Fruit fly (Drosophila melanogaster) whole organism, prepupa: ENCODE results near the gene Vha16-2.
A peak's percentile ranks its signal among the peaks of the same experiment; 100 is the strongest.

Experiments
- CG10631 ChIP-seq: fragments of 200-800 bp; sonication (Bioruptor generic); optimal IDR thresholded peaks from 2 replicates; lab custom pipeline; 2016; ENCODE audit warnings: missing biosample characterization, missing genetic modification characterization
- CG10669 ChIP-seq: fragments of 200-800 bp; sonication (Bioruptor generic); optimal IDR thresholded peaks from 3 replicates; lab custom pipeline; 2018; ENCODE audit warnings: missing biosample characterization, mild to moderate bottlenecking, missing genetic modification characterization, moderate library complexity
- CG11294 ChIP-seq: fragments of 200-800 bp; sonication (Bioruptor generic); IDR thresholded peaks from 2 replicates; pipeline ENCODE4 v1.3.6; 2022; ENCODE audit warnings: missing biosample characterization, missing genetic modification characterization
- CG11762 ChIP-seq: fragments of 200-800 bp; sonication (Bioruptor generic); optimal IDR thresholded peaks from 3 replicates; lab custom pipeline; 2016; ENCODE audit warnings: missing biosample characterization, missing genetic modification characterization; ENCODE audit not compliant: insufficient read depth
- CG11902 ChIP-seq: fragments of 200-800 bp; sonication (Bioruptor generic); optimal IDR thresholded peaks from 3 replicates; lab custom pipeline; 2016; ENCODE audit warnings: missing biosample characterization, missing genetic modification characterization
- CG1621 ChIP-seq: fragments of 200-800 bp; sonication (Bioruptor generic); optimal IDR thresholded peaks from 3 replicates; lab custom pipeline; 2018; ENCODE audit warnings: missing biosample characterization, mild to moderate bottlenecking, missing genetic modification characterization
- CG16779 ChIP-seq: fragments of 200-800 bp; sonication (Bioruptor generic); optimal IDR thresholded peaks from 3 replicates; lab custom pipeline; 2017; ENCODE audit warnings: missing biosample characterization, mild to moderate bottlenecking, missing genetic modification characterization
- CG3032 ChIP-seq: fragments of 200-800 bp; optimal IDR thresholded peaks from 2 replicates; lab custom pipeline; 2019; ENCODE audit warnings: missing biosample characterization, mild to moderate bottlenecking, missing genetic modification characterization, moderate library complexity
- CG32006 ChIP-seq: fragments of 200-800 bp; sonication (Bioruptor generic); optimal IDR thresholded peaks from 3 replicates; lab custom pipeline; 2017; ENCODE audit warnings: missing biosample characterization, mild to moderate bottlenecking, missing genetic modification characterization
- CG34406 ChIP-seq: fragments of 200-800 bp; sonication (Bioruptor generic); optimal IDR thresholded peaks from 3 replicates; lab custom pipeline; 2016; ENCODE audit warnings: missing biosample characterization, missing genetic modification characterization
- CG3919 ChIP-seq: fragments of 200-800 bp; sonication (Bioruptor generic); optimal IDR thresholded peaks from 3 replicates; lab custom pipeline; 2016; ENCODE audit warnings: missing biosample characterization, missing genetic modification characterization
- CG4318 ChIP-seq: fragments of 200-800 bp; sonication (Bioruptor generic); optimal IDR thresholded peaks from 3 replicates; lab custom pipeline; 2017; ENCODE audit warnings: missing biosample characterization, mild to moderate bottlenecking, missing genetic modification characterization
- CG6163 ChIP-seq: fragments of 200-800 bp; sonication (Bioruptor generic); IDR thresholded peaks from 3 replicates; pipeline ENCODE4 v1.3.6; 2022; ENCODE audit warnings: missing biosample characterization, missing genetic modification characterization
- CG6792 ChIP-seq: fragments of 200-800 bp; sonication (Bioruptor generic); optimal IDR thresholded peaks from 3 replicates; lab custom pipeline; 2016; ENCODE audit warnings: missing biosample characterization, missing genetic modification characterization
- CG6808 ChIP-seq: fragments of 200-800 bp; sonication (Bioruptor generic); optimal IDR thresholded peaks from 3 replicates; lab custom pipeline; 2017; ENCODE audit warnings: missing biosample characterization, missing genetic modification characterization, mild to moderate bottlenecking, moderate library complexity, missing genetic modification reagents
- CG8119 ChIP-seq: fragments of 200-800 bp; sonication (Bioruptor generic); IDR thresholded peaks from 3 replicates; pipeline ENCODE4 v1.3.6; 2022; ENCODE audit warnings: missing biosample characterization, missing genetic modification characterization
- CG8632 ChIP-seq: fragments of 200-800 bp; sonication (Bioruptor generic); optimal IDR thresholded peaks from 3 replicates; lab custom pipeline; 2016; ENCODE audit warnings: missing biosample characterization, missing genetic modification characterization
- Eip75B ChIP-seq: fragments of 200-800 bp; sonication (Bioruptor generic); optimal IDR thresholded peaks from 3 replicates; lab custom pipeline; 2016; ENCODE audit warnings: missing biosample characterization, missing genetic modification characterization
- Eip78C ChIP-seq: fragments of 200-800 bp; sonication (Bioruptor generic); peaks from one replicate; lab custom pipeline; 2016; ENCODE audit warnings: missing biosample characterization, missing genetic modification characterization
- Ets21C ChIP-seq: fragments of 200-800 bp; sonication (Bioruptor generic); optimal IDR thresholded peaks from 3 replicates; lab custom pipeline; 2016; ENCODE audit warnings: missing biosample characterization, missing genetic modification characterization
- Gug ChIP-seq: fragments of 200-800 bp; sonication (Bioruptor generic); IDR thresholded peaks from 2 replicates; pipeline ENCODE4 v1.3.6; 2022; ENCODE audit warnings: missing biosample characterization, missing genetic modification characterization
- Hr39 ChIP-seq: fragments of 200-800 bp; sonication (Bioruptor generic); optimal IDR thresholded peaks from 2 replicates; lab custom pipeline; 2016; ENCODE audit warnings: missing biosample characterization, missing genetic modification characterization
- Lpt ChIP-seq: fragments of 200-800 bp; sonication (Bioruptor generic); optimal IDR thresholded peaks from 3 replicates; lab custom pipeline; 2016; ENCODE audit warnings: missing biosample characterization, missing genetic modification characterization
- Met ChIP-seq: fragments of 200-800 bp; sonication (Bioruptor generic); optimal IDR thresholded peaks from 3 replicates; lab custom pipeline; 2016; ENCODE audit warnings: missing biosample characterization, missing genetic modification characterization
- OdsH ChIP-seq: fragments of 200-800 bp; sonication (Bioruptor generic); optimal IDR thresholded peaks from 3 replicates; lab custom pipeline; 2016; ENCODE audit warnings: missing biosample characterization, missing genetic modification characterization
- Smox ChIP-seq: fragments of 200-800 bp; sonication (Bioruptor generic); optimal IDR thresholded peaks from 3 replicates; lab custom pipeline; 2016; ENCODE audit warnings: missing biosample characterization, missing genetic modification characterization
- Sox102F ChIP-seq: fragments of 200-800 bp; sonication (Bioruptor generic); optimal IDR thresholded peaks from 2 replicates; lab custom pipeline; 2016; ENCODE audit warnings: missing biosample characterization, mild to moderate bottlenecking, missing genetic modification characterization
- Sox14 ChIP-seq: fragments of 200-800 bp; sonication (Bioruptor generic); optimal IDR thresholded peaks from 3 replicates; lab custom pipeline; 2016; ENCODE audit warnings: missing biosample characterization, missing genetic modification characterization
- Sox15 ChIP-seq: fragments of 200-800 bp; sonication (Bioruptor generic); optimal IDR thresholded peaks from 3 replicates; lab custom pipeline; 2016; ENCODE audit warnings: missing biosample characterization, missing genetic modification characterization
- dac ChIP-seq: fragments of 200-800 bp; sonication (Bioruptor generic); optimal IDR thresholded peaks from 2 replicates; lab custom pipeline; 2017; ENCODE audit warnings: missing biosample characterization, mild to moderate bottlenecking, missing genetic modification characterization
- dsx ChIP-seq: fragments of 200-800 bp; optimal IDR thresholded peaks from 3 replicates; lab custom pipeline; 2019; ENCODE audit warnings: missing biosample characterization, mild to moderate bottlenecking, missing genetic modification characterization, moderate library complexity; ENCODE audit not compliant: poor library complexity, severe bottlenecking
- eg ChIP-seq: fragments of 200-800 bp; sonication (Bioruptor generic); IDR thresholded peaks from 3 replicates; pipeline ENCODE4 v1.3.6; 2022; ENCODE audit warnings: missing biosample characterization, missing genetic modification characterization
- esn ChIP-seq: fragments of 200-800 bp; sonication (Bioruptor generic); optimal IDR thresholded peaks from 2 replicates; lab custom pipeline; 2016; ENCODE audit warnings: missing biosample characterization, mild to moderate bottlenecking, missing genetic modification characterization, moderate library complexity
- fd59A ChIP-seq: fragments of 200-800 bp; sonication (Bioruptor generic); optimal IDR thresholded peaks from 2 replicates; lab custom pipeline; 2017; ENCODE audit warnings: missing biosample characterization, mild to moderate bottlenecking, missing genetic modification characterization, missing genetic modification reagents
- lz ChIP-seq: fragments of 200-800 bp; sonication (Bioruptor generic); optimal IDR thresholded peaks from 3 replicates; lab custom pipeline; 2016; ENCODE audit warnings: missing biosample characterization, missing genetic modification characterization
- pdm3 ChIP-seq: fragments of 200-800 bp; sonication (Bioruptor generic); optimal IDR thresholded peaks from 3 replicates; lab custom pipeline; 2016; ENCODE audit warnings: missing biosample characterization, missing genetic modification characterization
- salr ChIP-seq, 2 experiments: fragments of 200-800 bp; sonication (Bioruptor generic); optimal IDR thresholded peaks; 3 replicates each; lab custom pipeline; 2016 to 2018; ENCODE audit warnings: missing biosample characterization in 2 of 2, missing genetic modification characterization in 2 of 2, mild to moderate bottlenecking in 1 of 2
- vri ChIP-seq: fragments of 200-800 bp; sonication (Bioruptor generic); optimal IDR thresholded peaks from 3 replicates; lab custom pipeline; 2016; ENCODE audit warnings: missing biosample characterization, mild to moderate bottlenecking, missing genetic modification characterization

Vha16-2 gene

DNA sequence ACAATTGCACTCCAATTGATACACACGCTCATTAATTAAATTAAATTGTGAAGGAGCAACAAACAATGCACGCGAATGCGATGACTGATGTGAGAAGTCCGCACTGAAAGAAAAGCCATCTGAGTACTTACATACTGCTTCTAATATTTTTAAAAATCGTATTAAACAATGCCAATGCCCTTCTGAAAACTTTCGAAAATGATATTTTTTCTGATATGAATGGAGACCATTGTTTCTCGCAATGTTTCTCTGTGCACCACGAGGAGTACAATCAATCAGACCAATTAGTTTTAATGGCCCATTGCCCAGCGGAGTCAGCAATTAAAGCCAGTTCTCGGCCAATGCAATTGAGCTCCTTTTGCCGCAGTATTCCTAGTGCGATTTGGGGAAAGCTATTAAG lies 41.6 kb upstream of the Vha16-2 start (continued):
- TF ChIP-seq CG3919 (GFP tag; lab: Kevin White, UChicago) (peak; percentile 49), dsx (GFP tag; lab: Kevin White, UChicago) (peak; percentile 11), Met (GFP tag; lab: Kevin White, UChicago) (peak; percentile 3), Smox (GFP tag; lab: Kevin White, UChicago) (no peak), pdm3 (no peak), Lpt (GFP tag; lab: Kevin White, UChicago) (no peak), Ets21C (GFP tag; lab: Kevin White, UChicago) (no peak), vri (no peak), salr (GFP tag; optimal IDR thresholded peaks at IDR 0.05; lab: Kevin White, UChicago) (no peak), CG10631 (GFP tag; lab: Kevin White, UChicago) (peak; percentile 25), lz (GFP tag; lab: Kevin White, UChicago) (peak; percentile 36), CG32006 (GFP tag; lab: Kevin White, UChicago) (no peak), CG6163 (peak; percentile 61; the same call in 1 of the 3 replicates), CG8119 (GFP tag; lab: Robert Waterston, UW) (peak; percentile 38; the same call in 1 of the 3 replicates), Eip75B (GFP tag; lab: Kevin White, UChicago) (peak; percentile 60), CG11762 (GFP tag; lab: Kevin White, UChicago) (no peak), CG11902 (GFP tag; lab: Kevin White, UChicago) (peak; percentile 14), Eip78C (peak; percentile 83), CG6808 (GFP tag; lab: Kevin White, UChicago) (peak; percentile 27), eg (GFP tag; lab: Robert Waterston, UW) (0 out of 3 replicates have a peak, but pooled peaks have one; percentile 38), CG10669 (GFP tag; lab: Kevin White, UChicago) (peak; percentile 45), CG8632 (no peak), Sox14 (GFP tag; lab: Kevin White, UChicago) (no peak), dac (GFP tag; lab: Kevin White, UChicago) (no peak), esn (GFP tag; lab: Kevin White, UChicago) (peak; percentile 40), CG6792 (GFP tag; lab: Kevin White, UChicago) (peak; percentile 27), Sox15 (GFP tag; lab: Kevin White, UChicago) (no peak), Gug (GFP tag; lab: Robert Waterston, UW) (no peak), CG4318 (GFP tag; lab: Kevin White, UChicago) (no peak), CG16779 (no peak), OdsH (GFP tag; lab: Kevin White, UChicago) (no peak), CG1621 (tag; lab: Kevin White, UChicago) (no peak), Sox102F (GFP tag; lab: Kevin White, UChicago) (no peak), fd59A (GFP tag; lab: Kevin White, UChicago) (no peak), Hr39 (peak; percentile 14), CG34406 (GFP tag; lab: Kevin White, UChicago) (no peak)

dm6 chr3L:11434112-11434511 lies 40.6 kb upstream of the Vha16-2 start:
- TF ChIP-seq CG3032 (no peak), CG11294 (GFP tag; lab: Robert Waterston, UW) (no peak), Met (GFP tag; lab: Kevin White, UChicago) (no peak), CG11762 (GFP tag; lab: Kevin White, UChicago) (no peak)

- TF ChIP-seq Hr39: no peak
- TF ChIP-seq, all 60 proteins: peak for 0
These were observed 39.4 kb upstream of the Vha16-2 start, which contains the start of gene CG6149 for dm6 chr3L:11435376-11435775. TSS of gene CG6149 (minus strand) at chr3L:11435476.
